Worm (Caenorhabditis elegans): Measurements from ENCODE around the gene daf-37.

ce11 chrII:6191293-6191692 is 16.7 kb downstream of the daf-37 start, which contains the start of gene fkh-8:
- TF ChIP-seq ztf-7 (tag; optimal IDR thresholded peaks at IDR 0.05) (no peak), aly-2 (tag; optimal IDR thresholded peaks at IDR 0.05) (no peak), lin-1 (GFP tag; IDR thresholded peaks at IDR 0.05) (no peak), tra-1 (GFP tag; IDR thresholded peaks at IDR 0.05) (no peak), set-16 (GFP tag; IDR thresholded peaks at IDR 0.05) (no peak), spr-1 (tag; optimal IDR thresholded peaks at IDR 0.05) (no peak), zag-1 (tag; optimal IDR thresholded peaks at IDR 0.05) (no peak), mep-1 (tag; optimal IDR thresholded peaks at IDR 0.05) (no peak), snpc-4 (tag; optimal IDR thresholded peaks at IDR 0.05) (no peak)
